Worm (Caenorhabditis elegans) whole organism, L3 larva: ENCODE measurements around the gene fbxc-15.

Experiments used
- aly-2 ChIP-seq: fragments of 150-350 bp; optimal IDR thresholded peaks from 2 replicates; lab custom pipeline; 2014; ENCODE audit warnings: missing biosample characterization, missing genetic modification characterization
- elt-1 ChIP-seq: fragments of 150-350 bp; optimal IDR thresholded peaks from 2 replicates; lab custom pipeline; 2014; ENCODE audit warnings: missing biosample characterization, missing genetic modification characterization
- elt-3 ChIP-seq, 3 experiments: fragments of 150-350 bp in 1 of 3; sonication (generic microtip) in 2 of 3; optimal IDR thresholded peaks; 2 replicates in 2 of 3; 4 replicates in 1 of 3; lab custom pipeline; 2014 to 2017; ENCODE audit warnings: missing biosample characterization in 3 of 3, missing genetic modification characterization in 3 of 3
- fos-1 ChIP-seq: fragments of 150-350 bp; optimal IDR thresholded peaks from 2 replicates; lab custom pipeline; 2014; ENCODE audit warnings: missing biosample characterization, missing genetic modification characterization
- hmg-11 ChIP-seq: sonication (generic microtip); optimal IDR thresholded peaks from 2 replicates; lab custom pipeline; 2016; ENCODE audit warnings: missing genetic modification characterization, missing compliant biosample characterization
- jun-1 ChIP-seq: fragments of 150-350 bp; optimal IDR thresholded peaks from 2 replicates; lab custom pipeline; 2014; ENCODE audit warnings: missing biosample characterization, missing genetic modification reagents, missing genetic modification characterization
- nhr-12 ChIP-seq: fragments of 150-350 bp; optimal IDR thresholded peaks from 2 replicates; lab custom pipeline; 2014; ENCODE audit warnings: missing biosample characterization, missing genetic modification characterization
- nhr-23 ChIP-seq: fragments of 150-350 bp; optimal IDR thresholded peaks from 2 replicates; lab custom pipeline; 2014; ENCODE audit warnings: missing biosample characterization, missing genetic modification reagents, missing genetic modification characterization
- nhr-77 ChIP-seq: fragments of 150-350 bp; optimal IDR thresholded peaks from 2 replicates; lab custom pipeline; 2014; ENCODE audit warnings: missing biosample characterization, missing genetic modification characterization
- pha-4 ChIP-seq: fragments of 150-350 bp; optimal IDR thresholded peaks from 2 replicates; lab custom pipeline; 2014; ENCODE audit warnings: missing biosample characterization, missing genetic modification reagents, missing genetic modification characterization
- snpc-4 ChIP-seq: fragments of 150-350 bp; optimal IDR thresholded peaks from 2 replicates; lab custom pipeline; 2014; ENCODE audit warnings: missing biosample characterization, missing genetic modification characterization
- unc-39 ChIP-seq: sonication (generic microtip); optimal IDR thresholded peaks from 4 replicates; lab custom pipeline; 2017; ENCODE audit warnings: missing biosample characterization, missing genetic modification characterization
- unc-62 ChIP-seq: fragments of 150-350 bp; sonication (generic microtip); optimal IDR thresholded peaks from 4 replicates; lab custom pipeline; 2014; ENCODE audit warnings: missing biosample characterization, missing genetic modification reagents, missing genetic modification characterization
- ztf-11 ChIP-seq: fragments of 150-350 bp; optimal IDR thresholded peaks from 2 replicates; lab custom pipeline; 2014; ENCODE audit warnings: missing biosample characterization, missing genetic modification characterization

- TF ChIP-seq elt-3 (tag; optimal IDR thresholded peaks at IDR 0.05; lab: Kevin White, UChicago) = no peak
- TF ChIP-seq ztf-11 (tag; lab: Kevin White, UChicago) = no peak
- no peak for TF ChIP-seq unc-62 (GFP tag; lab: Kevin White, UChicago)
- no peak for TF ChIP-seq unc-39 (tag; lab: Kevin White, UChicago)
- no peak for TF ChIP-seq nhr-23 (tag; lab: Kevin White, UChicago)
- no peak for TF ChIP-seq pha-4
- no peak for TF ChIP-seq aly-2 (tag; lab: Kevin White, UChicago)
- TF ChIP-seq nhr-77 (tag; lab: Kevin White, UChicago) = no peak
- no peak for TF ChIP-seq snpc-4 (tag; lab: Kevin White, UChicago)
- no peak for TF ChIP-seq elt-1 (tag; lab: Kevin White, UChicago)
- no peak for TF ChIP-seq fos-1
- TF ChIP-seq hmg-11 (tag; lab: Kevin White, UChicago) = no peak
- no peak for TF ChIP-seq nhr-12 (tag; lab: Kevin White, UChicago)
- no peak for TF ChIP-seq jun-1 (tag; lab: Kevin White, UChicago)
These were observed 35.5 kb upstream of the fbxc-15 start, which contains the start of gene clec-43 for ce11 chrII:943773-944172.
